Fruit fly (Drosophila melanogaster) whole organism, embryonic: ENCODE measurements around the gene CG13108.

ENCODE experiments used
- Antp ChIP-seq: fragments of 200-800 bp; sonication (Bioruptor generic); optimal IDR thresholded peaks from 3 replicates; lab custom pipeline; 2016; ENCODE audit warnings: missing biosample characterization, missing genetic modification characterization
- Atf-2 ChIP-seq: fragments of 200-800 bp; sonication (Bioruptor generic); optimal IDR thresholded peaks from 2 replicates; lab custom pipeline; 2016; ENCODE audit warnings: missing biosample characterization, missing genetic modification characterization
- Awh ChIP-seq: fragments of 200-800 bp; sonication (Bioruptor generic); IDR thresholded peaks from 2 replicates; pipeline ENCODE4, ENCODE4 v1.3.6; 2022; ENCODE audit warnings: missing biosample characterization, missing genetic modification characterization
- B-H2 ChIP-seq: fragments of 200-800 bp; sonication (Bioruptor generic); optimal IDR thresholded peaks from 2 replicates; lab custom pipeline; 2018; ENCODE audit warnings: missing biosample characterization, mild to moderate bottlenecking, missing genetic modification characterization
- CG10274 ChIP-seq: fragments of 200-800 bp; sonication (Bioruptor generic); optimal IDR thresholded peaks from 3 replicates; lab custom pipeline; 2017; ENCODE audit warnings: missing biosample characterization, mild to moderate bottlenecking, missing genetic modification characterization
- CG12071 ChIP-seq: fragments of 200-800 bp; sonication (Bioruptor generic); optimal IDR thresholded peaks from 3 replicates; lab custom pipeline; 2018; ENCODE audit warnings: missing biosample characterization, mild to moderate bottlenecking, missing genetic modification characterization
- CG12769 ChIP-seq: fragments of 200-800 bp; sonication (Bioruptor generic); optimal IDR thresholded peaks from 2 replicates; lab custom pipeline; 2019; ENCODE audit warnings: missing biosample characterization, mild to moderate bottlenecking, missing genetic modification characterization, moderate library complexity
- CG13894 ChIP-seq: fragments of 200-800 bp; sonication (Bioruptor generic); optimal IDR thresholded peaks from 3 replicates; lab custom pipeline; 2018; ENCODE audit warnings: missing biosample characterization, mild to moderate bottlenecking, missing genetic modification characterization, moderate library complexity
- CG14441 ChIP-seq: fragments of 200-800 bp; sonication (Bioruptor generic); IDR thresholded peaks from 2 replicates; pipeline ENCODE4 v1.3.6; 2022; ENCODE audit warnings: missing biosample characterization, missing genetic modification characterization
- CG14710 ChIP-seq: fragments of 200-800 bp; sonication (Bioruptor generic); optimal IDR thresholded peaks from 3 replicates; lab custom pipeline; 2019; ENCODE audit warnings: missing biosample characterization, mild to moderate bottlenecking, missing genetic modification characterization, moderate library complexity
- CG15601 ChIP-seq: fragments of 200-800 bp; sonication (Bioruptor generic); optimal IDR thresholded peaks from 3 replicates; lab custom pipeline; 2019; ENCODE audit warnings: missing biosample characterization, mild to moderate bottlenecking, missing genetic modification characterization, moderate library complexity
- CG1603 ChIP-seq: fragments of 200-800 bp; sonication (Bioruptor generic); optimal IDR thresholded peaks from 2 replicates; lab custom pipeline; 2019; ENCODE audit warnings: missing biosample characterization, mild to moderate bottlenecking, missing genetic modification characterization, moderate library complexity
- CG17361 ChIP-seq: fragments of 200-800 bp; sonication (Bioruptor generic); IDR thresholded peaks from 3 replicates; pipeline ENCODE4 v1.3.6; 2022; ENCODE audit warnings: missing biosample characterization, missing genetic modification characterization
- CG17802 ChIP-seq: fragments of 200-800 bp; sonication (Bioruptor generic); optimal IDR thresholded peaks from 2 replicates; lab custom pipeline; 2018; ENCODE audit warnings: missing biosample characterization, mild to moderate bottlenecking, missing genetic modification characterization, moderate library complexity
- CG2712 ChIP-seq: fragments of 200-800 bp; optimal IDR thresholded peaks from 3 replicates; lab custom pipeline; 2019; ENCODE audit warnings: missing biosample characterization, mild to moderate bottlenecking, missing genetic modification characterization, moderate library complexity
- CG2889 ChIP-seq: fragments of 200-800 bp; sonication (Bioruptor generic); IDR thresholded peaks from 3 replicates; pipeline ENCODE4 v1.3.6; 2022; ENCODE audit warnings: missing biosample characterization, missing genetic modification characterization
- CG30403 ChIP-seq: fragments of 200-800 bp; sonication (Bioruptor generic); optimal IDR thresholded peaks from 3 replicates; lab custom pipeline; 2016; ENCODE audit warnings: missing biosample characterization, missing genetic modification characterization
- CG33557 ChIP-seq: fragments of 200-800 bp; sonication (Bioruptor generic); optimal IDR thresholded peaks from 2 replicates; lab custom pipeline; 2019; ENCODE audit warnings: missing biosample characterization, mild to moderate bottlenecking, missing genetic modification characterization, moderate library complexity
- CG4404 ChIP-seq: fragments of 200-800 bp; sonication (Bioruptor generic); IDR thresholded peaks from 2 replicates; pipeline ENCODE4 v1.3.6; 2022; ENCODE audit warnings: missing biosample characterization, missing genetic modification characterization
- CG6175 ChIP-seq: fragments of 200-800 bp; sonication (Bioruptor generic); IDR thresholded peaks from 3 replicates; pipeline ENCODE4 v1.3.6; 2022; ENCODE audit warnings: missing biosample characterization, missing genetic modification characterization
- CG6254 ChIP-seq: fragments of 200-800 bp; sonication (Bioruptor generic); optimal IDR thresholded peaks from 3 replicates; lab custom pipeline; 2017; ENCODE audit warnings: mild to moderate bottlenecking, missing biosample characterization, missing genetic modification reagents, missing genetic modification characterization
- CG6683 ChIP-seq: fragments of 200-800 bp; sonication (Bioruptor generic); optimal IDR thresholded peaks from 2 replicates; lab custom pipeline; 2017; ENCODE audit warnings: missing biosample characterization, mild to moderate bottlenecking, missing genetic modification characterization, missing genetic modification reagents
- CG6791 ChIP-seq: fragments of 200-800 bp; sonication (Bioruptor generic); IDR thresholded peaks from 3 replicates; pipeline ENCODE4 v1.3.6; 2022; ENCODE audit warnings: missing biosample characterization, missing genetic modification characterization; ENCODE audit not compliant: partially characterized antibody
- CG7745 ChIP-seq: fragments of 200-800 bp; sonication (Bioruptor generic); optimal IDR thresholded peaks from 2 replicates; lab custom pipeline; 2018; ENCODE audit warnings: missing biosample characterization, mild to moderate bottlenecking, missing genetic modification characterization, moderate library complexity
- CG7839 ChIP-seq: fragments of 200-800 bp; sonication (Bioruptor generic); optimal IDR thresholded peaks from 3 replicates; lab custom pipeline; 2018; ENCODE audit warnings: missing biosample characterization, mild to moderate bottlenecking, missing genetic modification characterization, moderate library complexity
- CG9609 ChIP-seq: fragments of 200-800 bp; sonication (Bioruptor generic); optimal IDR thresholded peaks from 3 replicates; lab custom pipeline; 2016; ENCODE audit warnings: missing biosample characterization, missing genetic modification characterization
- CoRest ChIP-seq: fragments of 200-800 bp; sonication (Bioruptor generic); optimal IDR thresholded peaks from 3 replicates; lab custom pipeline; 2018; ENCODE audit warnings: missing biosample characterization, mild to moderate bottlenecking, missing genetic modification characterization, moderate library complexity
- Fer3 ChIP-seq: fragments of 200-800 bp; sonication (Bioruptor generic); optimal IDR thresholded peaks from 2 replicates; lab custom pipeline; 2018; ENCODE audit warnings: missing biosample characterization, mild to moderate bottlenecking, missing genetic modification characterization, moderate library complexity
- Hey ChIP-seq: fragments of 200-800 bp; sonication (Bioruptor generic); optimal IDR thresholded peaks from 3 replicates; lab custom pipeline; 2018; ENCODE audit warnings: missing biosample characterization, mild to moderate bottlenecking, missing genetic modification characterization
- Nf-YC ChIP-seq: fragments of 200-800 bp; optimal IDR thresholded peaks from 3 replicates; lab custom pipeline; 2019; ENCODE audit warnings: missing biosample characterization, mild to moderate bottlenecking, missing genetic modification characterization, moderate library complexity
- Pdp1 ChIP-seq, 2 experiments: fragments of 200-800 bp; sonication (Bioruptor generic); optimal IDR thresholded peaks; 3 replicates each; lab custom pipeline; 2016; ENCODE audit warnings: missing biosample characterization in 2 of 2, missing genetic modification characterization in 2 of 2, mild to moderate bottlenecking in 1 of 2, moderate library complexity in 1 of 2
- Rfx ChIP-seq: fragments of 200-800 bp; sonication (Bioruptor generic); IDR thresholded peaks from 2 replicates; pipeline ENCODE4 v1.3.6; 2022; ENCODE audit warnings: missing biosample characterization, missing genetic modification characterization
- abd-A ChIP-seq: fragments of 200-800 bp; sonication (Bioruptor generic); optimal IDR thresholded peaks from 3 replicates; lab custom pipeline; 2019; ENCODE audit warnings: missing biosample characterization, mild to moderate bottlenecking, missing genetic modification characterization, moderate library complexity
- aop ChIP-seq: fragments of 200-800 bp; sonication (Bioruptor generic); IDR thresholded peaks from 2 replicates; pipeline ENCODE4 v1.3.6; 2022; ENCODE audit warnings: missing biosample characterization, missing genetic modification characterization
- ash1 ChIP-seq: fragments of 200-800 bp; sonication (Bioruptor generic); optimal IDR thresholded peaks from 2 replicates; lab custom pipeline; 2018; ENCODE audit warnings: missing biosample characterization, mild to moderate bottlenecking, missing genetic modification characterization
- chinmo ChIP-seq: fragments of 200-800 bp; sonication (Bioruptor generic); IDR thresholded peaks from 4 replicates; pipeline ENCODE4 v1.3.6; 2022; ENCODE audit warnings: missing biosample characterization, missing genetic modification characterization; ENCODE audit not compliant: partially characterized antibody
- ftz-f1 ChIP-seq: fragments of 200-800 bp; sonication (Bioruptor generic); optimal IDR thresholded peaks from 2 replicates; lab custom pipeline; 2016; ENCODE audit warnings: missing biosample characterization, missing genetic modification characterization
- ham ChIP-seq: fragments of 200-800 bp; sonication (Bioruptor generic); IDR thresholded peaks from 2 replicates; pipeline ENCODE4 v1.3.6; 2022; ENCODE audit warnings: missing biosample characterization, missing genetic modification characterization
- mam ChIP-seq: fragments of 200-800 bp; sonication (Bioruptor generic); optimal IDR thresholded peaks from 3 replicates; lab custom pipeline; 2016; ENCODE audit warnings: missing biosample characterization, missing genetic modification characterization
- oc ChIP-seq: fragments of 200-800 bp; sonication (Bioruptor generic); optimal IDR thresholded peaks from 2 replicates; lab custom pipeline; 2018; ENCODE audit warnings: missing biosample characterization, mild to moderate bottlenecking, missing genetic modification characterization, moderate library complexity
- sd ChIP-seq: fragments of 200-800 bp; sonication (Bioruptor generic); optimal IDR thresholded peaks from 3 replicates; lab custom pipeline; 2018; ENCODE audit warnings: missing biosample characterization, mild to moderate bottlenecking, missing genetic modification characterization, moderate library complexity
- sna ChIP-seq: fragments of 200-800 bp; sonication (Bioruptor generic); IDR thresholded peaks from 2 replicates; pipeline ENCODE4 v1.3.6; 2022; ENCODE audit warnings: missing biosample characterization, missing genetic modification characterization; ENCODE audit not compliant: partially characterized antibody
- sr ChIP-seq: fragments of 200-800 bp; sonication (Bioruptor generic); IDR thresholded peaks from 3 replicates; pipeline ENCODE4 v1.3.6; 2022; ENCODE audit warnings: missing biosample characterization, missing genetic modification characterization
- stwl ChIP-seq: fragments of 200-800 bp; sonication (Bioruptor generic); optimal IDR thresholded peaks from 3 replicates; lab custom pipeline; 2018; ENCODE audit warnings: missing biosample characterization, mild to moderate bottlenecking, missing genetic modification characterization, moderate library complexity
- sug ChIP-seq: fragments of 200-800 bp; optimal IDR thresholded peaks from 2 replicates; lab custom pipeline; 2019; ENCODE audit warnings: missing biosample characterization, mild to moderate bottlenecking, missing genetic modification characterization, moderate library complexity
- trh ChIP-seq: fragments of 200-800 bp; sonication (Bioruptor generic); optimal IDR thresholded peaks from 2 replicates; lab custom pipeline; 2016; ENCODE audit warnings: missing biosample characterization, missing genetic modification characterization
- unpg ChIP-seq: fragments of 200-800 bp; sonication (Bioruptor generic); optimal IDR thresholded peaks from 3 replicates; lab custom pipeline; 2018; ENCODE audit warnings: missing biosample characterization, mild to moderate bottlenecking, missing genetic modification characterization, moderate library complexity
- yki ChIP-seq: fragments of >200 bp; optimal IDR thresholded peaks from 3 replicates; lab custom pipeline; 2018
- zen2 ChIP-seq: fragments of 200-800 bp; sonication (Bioruptor generic); IDR thresholded peaks from 3 replicates; pipeline ENCODE4 v1.3.6; 2022; ENCODE audit warnings: missing biosample characterization, missing genetic modification characterization; ENCODE audit not compliant: partially characterized antibody
- zf30C ChIP-seq: fragments of 200-800 bp; sonication (Bioruptor generic); optimal IDR thresholded peaks from 3 replicates; lab custom pipeline; 2018; ENCODE audit warnings: missing biosample characterization, mild to moderate bottlenecking, missing genetic modification characterization

Gene CG13108

DNA sequence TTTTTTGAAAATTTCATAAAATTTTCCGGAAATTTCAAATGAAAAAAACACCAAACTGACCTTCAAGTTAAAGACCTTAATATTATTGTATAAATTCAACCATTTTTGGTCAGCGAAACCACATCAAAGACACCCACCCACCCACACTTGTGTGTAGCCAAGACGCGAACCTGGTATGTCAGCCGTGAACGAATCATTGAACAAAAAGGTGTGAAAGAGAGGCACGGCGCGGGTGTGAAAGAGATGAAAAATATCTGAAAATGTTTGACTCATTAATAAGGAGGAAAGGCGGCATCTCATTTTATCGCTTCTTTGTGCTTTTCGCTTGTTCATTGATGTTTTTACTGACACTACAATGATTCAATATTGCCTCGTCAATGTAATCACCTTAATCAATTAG is 5.7 kb upstream of the CG13108 start (continued):
- TF ChIP-seq sd (tag; lab: Kevin White, UChicago) (peak; percentile 95), CG14710 (no peak), yki (lab: Kevin White, UChicago) (no peak), CoRest (tag; lab: Kevin White, UChicago) (peak; percentile 22), CG12769 (tag; lab: Kevin White, UChicago) (peak; percentile 81), Pdp1 (GFP tag; optimal IDR thresholded peaks at IDR 0.05; lab: Kevin White, UChicago) (peak in 1 of 2 experiments; percentile 74), aop (GFP tag; lab: Robert Waterston, UW) (no peak), oc (tag; lab: Kevin White, UChicago) (peak; percentile 39), sna (no peak), Awh (GFP tag; lab: Robert Waterston, UW) (peak; percentile 62; the same call in 1 of the 2 replicates), zen2 (GFP tag; lab: Robert Waterston, UW) (peak; percentile 40; the same call in 1 of the 3 replicates), trh (GFP tag; lab: Kevin White, UChicago) (no peak), CG13894 (tag; lab: Kevin White, UChicago) (peak; percentile 53), sug (peak; percentile 31), CG33557 (GFP tag; lab: Kevin White, UChicago) (no peak), Nf-YC (tag; lab: Kevin White, UChicago) (peak; percentile 39), zf30C (peak; percentile 3), CG6791 (GFP tag; lab: Robert Waterston, UW) (0 out of 3 replicates have a peak, but pooled peaks have one; percentile 35), Fer3 (tag; lab: Kevin White, UChicago) (no peak), B-H2 (GFP tag; lab: Kevin White, UChicago) (peak; percentile 33), sr (peak; percentile 98), chinmo (peak; percentile 67; the same call in 2 of the 4 replicates), ftz-f1 (GFP tag; lab: Kevin White, UChicago) (peak; percentile 90), CG30403 (GFP tag; lab: Kevin White, UChicago) (no peak), CG12071 (GFP tag; lab: Kevin White, UChicago) (peak; percentile 2), CG6683 (GFP tag; lab: Kevin White, UChicago) (no peak), CG17802 (no peak), CG2712 (tag; lab: Kevin White, UChicago) (peak; percentile 31), CG2889 (GFP tag; lab: Robert Waterston, UW) (no peak), Antp (GFP tag; lab: Kevin White, UChicago) (no peak), CG7745 (tag; lab: Kevin White, UChicago) (no peak), CG1603 (tag; lab: Kevin White, UChicago) (peak; percentile 47), Atf-2 (GFP tag; lab: Kevin White, UChicago) (no peak), CG14441 (GFP tag; lab: Robert Waterston, UW) (peak; percentile 62; the same call in 1 of the 2 replicates), stwl (tag; lab: Kevin White, UChicago) (peak; percentile 85), Hey (tag; lab: Kevin White, UChicago) (no peak), CG7839 (tag; lab: Kevin White, UChicago) (peak; percentile 13), CG10274 (GFP tag; lab: Kevin White, UChicago) (no peak), Rfx (GFP tag; lab: Robert Waterston, UW) (0 out of 2 replicates have a peak, but pooled peaks have one; percentile 37), CG6254 (no peak), CG9609 (no peak), mam (GFP tag; lab: Kevin White, UChicago) (no peak), unpg (GFP tag; lab: Kevin White, UChicago) (peak; percentile 3), CG4404 (GFP tag; lab: Robert Waterston, UW) (no peak), abd-A (tag; lab: Kevin White, UChicago) (peak; percentile 80), CG15601 (tag; lab: Kevin White, UChicago) (peak; percentile 69), ham (no peak), CG6175 (GFP tag; lab: Robert Waterston, UW) (no peak), ash1 (GFP tag; lab: Kevin White, UChicago) (peak; percentile 21), CG17361 (GFP tag; lab: Robert Waterston, UW) (0 out of 3 replicates have a peak, but pooled peaks have one; percentile 9)
